Worm (Caenorhabditis elegans): ENCODE measurements around the gene F42A9.9.

The F42A9.9 gene

DNA sequence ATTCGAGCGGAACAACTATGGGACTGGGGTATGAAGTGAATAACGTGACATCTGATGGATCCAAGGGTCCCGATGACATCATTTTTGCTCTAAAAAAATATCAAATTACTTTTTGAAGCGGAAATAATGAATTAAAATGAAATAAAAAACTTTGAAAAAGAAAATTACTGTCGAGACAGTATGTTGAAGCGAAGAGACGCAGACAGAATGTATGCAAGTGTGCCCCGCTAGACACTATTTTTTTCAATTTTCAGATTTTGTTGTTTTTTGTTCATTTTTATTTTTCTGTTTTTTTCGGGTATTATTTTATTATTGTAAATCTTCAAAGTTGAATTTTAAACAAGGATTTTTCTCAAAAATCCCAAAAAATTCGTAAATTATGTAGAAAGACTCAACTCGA lies 20.0 kb downstream of the F42A9.9 start, which contains the start of gene F42A9.8:
Gene F42A9.8, minus strand, starts transcription at position 88 of the 400 bp plus-strand sequence.
- TF ChIP-seq nfya-1 (tag; optimal IDR thresholded peaks at IDR 0.05; ENCODE audit: insufficient read depth) (peak; percentile 31), eor-1 (tag; optimal IDR thresholded peaks at IDR 0.05) (no peak), lin-15B (tag; optimal IDR thresholded peaks at IDR 0.05) (peak; percentile 13), pha-4 (tag; optimal IDR thresholded peaks at IDR 0.05) (peak; percentile 40), elt-3 (tag; optimal IDR thresholded peaks at IDR 0.05) (no peak)

DNA sequence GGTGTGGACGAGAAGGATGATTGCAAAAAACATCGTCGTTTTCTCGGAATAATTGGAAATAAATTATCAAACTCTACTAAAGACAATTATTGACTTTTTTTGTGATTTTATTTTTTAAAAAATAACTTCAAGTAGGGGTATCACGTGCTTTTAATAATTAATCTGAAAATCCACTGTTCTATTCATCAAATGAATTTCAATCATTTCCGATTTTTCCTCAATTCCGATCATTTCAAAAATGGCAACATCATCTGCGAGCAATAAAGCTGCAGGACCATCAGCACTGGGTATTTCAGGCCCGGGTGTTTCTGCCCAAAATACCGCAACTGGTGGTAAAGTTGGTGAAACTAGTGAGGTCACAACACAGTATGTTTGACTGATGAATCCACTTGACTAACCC lies 21.6 kb downstream of the F42A9.9 start, which contains the start of the genes F42A9.7 and F42A9.3:
Gene F42A9.7, minus strand, starts transcription at position 101 of the 400 bp plus-strand sequence.
Gene F42A9.3, plus strand, starts transcription at position 214 of the 400 bp plus-strand sequence.
- TF ChIP-seq pha-4 (tag; optimal IDR thresholded peaks at IDR 0.05), result no peak
- TF ChIP-seq egl-27 (tag; optimal IDR thresholded peaks at IDR 0.05), result no peak
- TF ChIP-seq mml-1 (tag; optimal IDR thresholded peaks at IDR 0.05), result no peak
- no peak for TF ChIP-seq aly-2 (tag; optimal IDR thresholded peaks at IDR 0.05)
- no peak for TF ChIP-seq lsy-12 (tag; optimal IDR thresholded peaks at IDR 0.05)

DNA sequence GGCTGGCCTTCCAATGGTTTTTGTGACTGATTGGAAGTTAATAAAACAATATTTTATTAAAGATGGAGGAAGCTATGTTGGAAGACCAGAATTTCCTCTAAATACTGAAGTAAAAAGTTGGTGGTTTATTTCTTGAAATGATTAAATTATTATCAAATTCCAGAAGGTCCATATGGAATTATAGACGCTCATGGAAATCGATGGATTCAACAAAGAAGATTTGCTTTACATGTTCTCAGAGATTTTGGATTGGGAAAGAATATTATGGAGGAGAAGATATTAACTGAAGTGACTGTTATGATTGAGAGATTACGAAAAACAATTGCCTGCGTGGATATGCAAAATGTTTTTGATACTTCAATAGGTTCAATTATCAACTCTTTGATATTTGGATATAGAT lies 23.3 kb downstream of the F42A9.9 start:
- TF ChIP-seq nhr-23 (tag; optimal IDR thresholded peaks at IDR 0.05) (no peak), mml-1 (tag; optimal IDR thresholded peaks at IDR 0.05) (no peak), pqm-1 (tag; optimal IDR thresholded peaks at IDR 0.05) (no peak)

DNA sequence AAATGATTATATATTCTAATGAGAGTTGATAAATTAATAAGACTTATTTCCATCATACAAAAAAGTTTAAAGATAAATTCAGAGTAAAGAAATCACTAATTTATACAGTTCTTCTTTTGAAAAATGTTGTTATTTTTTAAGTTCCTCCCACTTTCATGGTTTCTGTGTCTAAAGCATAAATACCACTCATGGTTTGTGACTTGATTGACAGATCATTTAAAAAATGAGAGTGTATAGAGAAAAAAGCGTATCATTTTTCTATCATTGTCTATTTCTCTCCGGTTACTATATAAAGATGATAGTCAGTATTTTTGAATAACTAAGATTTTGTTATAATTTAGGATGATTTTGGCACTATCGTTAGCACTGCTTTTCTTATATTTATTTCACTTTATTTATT lies 24.0 kb downstream of the F42A9.9 start, which contains the start of gene cyp-33E3:
Gene cyp-33E3, plus strand, starts transcription at position 316 of the 400 bp plus-strand sequence.
- TF ChIP-seq pha-4 (tag; optimal IDR thresholded peaks at IDR 0.05) (no peak), pqm-1 (tag; optimal IDR thresholded peaks at IDR 0.05) (no peak), elt-2 (tag; optimal IDR thresholded peaks at IDR 0.05) (peak; percentile 17)

DNA sequence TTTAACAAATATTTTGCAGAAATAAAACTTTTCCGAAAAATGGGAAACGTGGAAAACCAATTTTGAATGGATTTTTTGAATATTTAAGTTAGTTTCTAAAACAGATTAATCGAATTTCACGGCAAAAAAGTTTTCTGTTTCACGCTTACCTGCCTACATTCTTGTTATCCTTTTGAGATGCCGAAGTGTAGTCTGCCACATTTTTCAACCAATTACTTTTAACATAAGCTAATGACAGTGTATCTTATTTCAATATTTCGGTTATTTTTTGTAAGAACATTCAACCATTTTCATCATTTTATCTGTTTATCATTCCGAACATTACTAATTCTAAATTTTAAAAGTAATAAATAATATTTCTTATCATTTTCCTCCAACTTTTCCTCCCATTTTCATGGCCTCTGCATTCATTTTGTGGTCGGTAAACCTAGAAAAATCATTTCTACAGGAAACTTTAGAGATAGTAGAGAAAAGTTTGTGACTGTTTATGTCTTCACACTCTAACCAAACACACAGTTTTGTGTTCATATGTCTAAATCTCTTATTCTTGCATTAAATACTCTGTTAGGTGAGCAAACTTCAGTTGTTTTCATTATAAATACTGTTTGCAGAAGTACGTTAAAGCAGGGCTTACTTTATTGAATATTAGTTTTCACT lies 26.6 kb downstream of the F42A9.9 start, which contains the start of the genes F42A9.17 and cyp-33E2:
Gene F42A9.17, minus strand, starts transcription at position 51 of the 657 bp plus-strand sequence.
Gene cyp-33E2, plus strand, starts transcription at position 449 of the 657 bp plus-strand sequence.
- TF ChIP-seq pqm-1 (tag; optimal IDR thresholded peaks at IDR 0.05) (peak; percentile 83), snpc-4 (tag; optimal IDR thresholded peaks at IDR 0.05) (no peak), pha-4 (tag; optimal IDR thresholded peaks at IDR 0.05) (peak; percentile 91), elt-2 (tag; optimal IDR thresholded peaks at IDR 0.05) (peak; percentile 67)

DNA sequence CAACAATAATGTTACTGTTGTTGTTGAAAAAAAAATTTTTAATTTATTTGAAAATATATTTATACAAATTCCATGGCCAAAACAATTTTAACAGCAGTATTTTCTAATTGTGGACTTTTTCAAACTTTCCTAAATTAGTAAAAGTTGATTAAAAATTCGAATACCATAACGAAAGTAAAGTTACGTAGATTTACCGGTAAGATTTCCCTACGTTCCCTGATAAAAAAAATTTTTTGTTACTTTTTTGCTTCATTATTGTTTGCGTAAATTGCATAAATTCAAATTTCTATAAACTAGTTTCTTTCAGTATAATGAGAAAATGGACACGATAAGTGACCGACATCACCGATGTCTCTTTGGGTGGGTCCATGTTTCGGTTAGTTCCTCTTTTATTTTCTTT lies 29.7 kb downstream of the F42A9.9 start, which contains the start of gene F42A9.6:
Gene F42A9.6, plus strand, starts transcription at position 301 of the 400 bp plus-strand sequence.
- TF ChIP-seq nhr-77 (tag; optimal IDR thresholded peaks at IDR 0.05), result no peak
- TF ChIP-seq nfya-1 (tag; optimal IDR thresholded peaks at IDR 0.05; ENCODE audit: insufficient read depth), result no peak
- no peak for TF ChIP-seq pha-4 (tag; optimal IDR thresholded peaks at IDR 0.05)
- TF ChIP-seq ceh-9 (tag; optimal IDR thresholded peaks at IDR 0.05), result no peak

DNA sequence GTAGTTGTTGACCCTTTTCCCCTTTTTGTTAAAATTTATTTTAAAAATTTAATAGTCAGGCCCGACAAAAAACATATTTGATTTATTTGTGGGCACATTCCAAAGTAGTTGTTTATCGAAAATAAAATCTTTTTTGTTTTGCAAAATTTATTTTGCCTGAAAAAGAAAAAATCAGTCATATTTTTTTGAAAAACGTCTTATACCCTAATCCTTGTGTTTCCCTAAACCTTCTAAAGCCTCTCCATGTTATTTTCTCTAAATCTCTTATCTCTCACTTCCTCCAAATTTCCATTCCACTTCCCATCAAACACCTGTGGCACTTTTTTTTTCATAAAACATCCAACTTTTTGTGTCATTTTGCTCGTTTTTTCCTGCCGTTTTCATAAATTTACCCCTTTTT lies 30.5 kb downstream of the F42A9.9 start:
- TF ChIP-seq lin-39 (tag; optimal IDR thresholded peaks at IDR 0.05), result no peak
- peak; percentile 63 for TF ChIP-seq elt-1 (tag; optimal IDR thresholded peaks at IDR 0.05)

DNA sequence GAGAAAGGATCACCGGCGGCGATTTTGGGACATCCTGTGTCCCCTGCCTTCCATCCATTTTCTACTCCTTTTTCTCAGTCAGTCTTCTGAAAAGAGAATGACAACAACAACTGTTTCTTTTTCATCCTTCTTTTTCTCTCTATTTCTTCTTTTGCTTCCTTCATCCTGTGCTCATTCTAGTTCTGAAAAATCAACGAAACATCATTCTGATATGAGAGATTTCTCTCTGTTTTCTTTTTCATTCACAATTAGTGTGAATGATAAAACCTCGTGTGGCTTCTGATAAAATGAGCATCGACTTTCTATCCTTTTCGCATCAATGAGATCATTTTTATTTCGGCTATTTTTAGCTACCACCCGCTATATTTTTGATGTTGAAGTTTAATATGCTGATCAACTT lies 33.4 kb downstream of the F42A9.9 start:
- TF ChIP-seq nhr-28 (tag; optimal IDR thresholded peaks at IDR 0.05) (no peak), nhr-11 (tag; optimal IDR thresholded peaks at IDR 0.05) (peak; percentile 53)

DNA sequence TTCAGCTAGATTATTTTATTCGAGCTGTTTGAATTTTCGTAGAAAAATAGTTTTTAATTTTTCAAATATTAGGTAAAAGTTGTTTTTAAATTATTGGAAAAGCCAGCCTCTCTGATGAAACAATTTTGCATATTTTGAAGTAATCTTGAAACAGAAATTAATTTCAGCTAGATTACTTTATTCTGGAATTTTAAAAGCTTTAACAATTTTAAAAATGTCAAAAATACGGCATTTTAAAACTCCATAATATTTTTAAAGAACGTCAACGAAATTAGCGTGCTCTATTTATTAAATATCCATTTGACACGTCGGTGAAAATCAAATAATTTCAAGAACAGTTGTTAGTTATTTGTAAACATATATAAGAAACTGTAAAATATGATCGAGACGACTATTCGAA lies 35.8 kb downstream of the F42A9.9 start, which contains the start of gene Y59H11AR.10:
Gene Y59H11AR.10, plus strand, starts transcription at position 301 of the 400 bp plus-strand sequence.
- TF ChIP-seq ceh-16 (tag; optimal IDR thresholded peaks at IDR 0.05), result no peak
- no peak for TF ChIP-seq lin-39 (tag; optimal IDR thresholded peaks at IDR 0.05)
- TF ChIP-seq fkh-2 (tag; optimal IDR thresholded peaks at IDR 0.05), result no peak
- no peak for TF ChIP-seq daf-12 (tag; optimal IDR thresholded peaks at IDR 0.05)
- no peak for TF ChIP-seq nhr-237 (tag; optimal IDR thresholded peaks at IDR 0.05)
- no peak for TF ChIP-seq ama-1 (optimal IDR thresholded peaks at IDR 0.05)
- TF ChIP-seq hmg-11 (tag; optimal IDR thresholded peaks at IDR 0.05), result no peak
- TF ChIP-seq fkh-10 (GFP tag; optimal IDR thresholded peaks at IDR 0.05), result no peak
- TF ChIP-seq nhr-12 (tag; optimal IDR thresholded peaks at IDR 0.05), result no peak
- TF ChIP-seq ceh-82 (tag; optimal IDR thresholded peaks at IDR 0.05), result no peak
- TF ChIP-seq lin-15B (tag; optimal IDR thresholded peaks at IDR 0.05), result no peak
- no peak for TF ChIP-seq ceh-28 (tag; optimal IDR thresholded peaks at IDR 0.05)
